In the genomic region with DNA sequence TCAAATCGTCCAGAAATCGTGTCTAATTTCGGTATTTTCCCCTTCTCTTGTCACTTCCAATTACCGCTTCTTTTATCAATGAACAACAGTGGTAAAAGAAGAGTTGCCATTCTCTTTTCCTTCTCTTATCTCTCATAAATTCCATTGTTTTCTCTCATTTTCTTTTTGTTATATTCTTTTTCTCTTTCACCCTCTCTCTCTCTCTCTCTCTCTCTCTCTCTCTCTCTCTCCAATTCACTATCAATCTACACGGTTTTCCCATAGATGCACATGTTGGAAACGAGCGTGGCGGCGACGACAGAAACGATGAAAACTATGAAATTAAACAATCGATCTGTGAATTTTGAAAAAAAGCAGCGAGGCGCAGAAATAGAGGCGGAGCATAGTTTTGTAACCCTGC, we compare ENCODE assay signal across 1 worm cellular context.
TF ChIP-seq lines count a peak whose summit lies in the region.

No protein-coding gene starts in this region.

TF ChIP-seq in whole organism, L1 larva, 84 proteins besides CTCF, POLR2A, EP300 and RAD21 (continued from another document):
- no peak for TF ChIP-seq aha-1 (tag; optimal IDR thresholded peaks at IDR 0.05; lab: Kevin White, UChicago)
- TF ChIP-seq egl-13 (tag; optimal IDR thresholded peaks at IDR 0.05; lab: Kevin White, UChicago) = no peak
- no peak for TF ChIP-seq lin-13 (GFP tag; optimal IDR thresholded peaks at IDR 0.05; lab: Kevin White, UChicago)
- TF ChIP-seq nhr-28 (tag; optimal IDR thresholded peaks at IDR 0.05; lab: Kevin White, UChicago) = no peak
